Worm (Caenorhabditis elegans) whole organism, L4 larva: ENCODE measurements around the gene B0416.5.

Experiments used
- F44E2.7 ChIP-seq: fragments of 200-800 bp; sonication (Bioruptor generic); IDR thresholded peaks from 2 replicates; pipeline ENCODE4 v2.1.2; 2022; ENCODE audit warnings: missing genetic modification characterization, missing compliant biosample characterization
- R02D3.7 ChIP-seq: fragments of 150-350 bp; sonication (generic microtip); optimal IDR thresholded peaks from 3 replicates; lab custom pipeline; 2014; ENCODE audit warnings: missing biosample characterization, missing genetic modification characterization
- T20F7.1 ChIP-seq: fragments of 200-800 bp; sonication (Bioruptor generic); optimal IDR thresholded peaks from 2 replicates; lab custom pipeline; 2018; ENCODE audit warnings: mild to moderate bottlenecking, missing genetic modification characterization, missing compliant biosample characterization
- Y48G9A.11 ChIP-seq: fragments of 200-800 bp; sonication (Bioruptor generic); IDR thresholded peaks from 2 replicates; pipeline ENCODE4 v1.3.6; 2022; ENCODE audit warnings: missing genetic modification reagents, missing genetic modification characterization, missing compliant biosample characterization
- Y75B8A.6 ChIP-seq: fragments of 200-800 bp; sonication (Bioruptor generic); IDR thresholded peaks from 2 replicates; pipeline ENCODE4 v1.3.6; 2022; ENCODE audit warnings: missing genetic modification reagents, missing genetic modification characterization, missing compliant biosample characterization
- ZK337.2 ChIP-seq: fragments of 200-800 bp; sonication (Bioruptor generic); IDR thresholded peaks from 2 replicates; pipeline ENCODE4 v1.3.6; 2022; ENCODE audit warnings: missing genetic modification reagents, missing genetic modification characterization, missing compliant biosample characterization
- aha-1 ChIP-seq: fragments of 150-350 bp; peaks from one replicate; lab custom pipeline; 2014; ENCODE audit warnings: missing biosample characterization, missing genetic modification characterization
- ama-1 ChIP-seq: fragments of 150-350 bp; optimal IDR thresholded peaks from 2 replicates; lab custom pipeline; 2014; ENCODE audit warnings: inconsistent platforms, mixed read lengths
- ceh-44 ChIP-seq: fragments of 200-800 bp; sonication (Bioruptor generic); IDR thresholded peaks from 2 replicates; pipeline ENCODE4 v1.3.6; 2022; ENCODE audit warnings: missing genetic modification reagents, missing genetic modification characterization, missing compliant biosample characterization
- ceh-82 ChIP-seq: sonication (generic microtip); optimal IDR thresholded peaks from 2 replicates; lab custom pipeline; 2017; ENCODE audit warnings: missing biosample characterization, missing genetic modification characterization
- cey-2 ChIP-seq: sonication (generic microtip); optimal IDR thresholded peaks from 3 replicates; lab custom pipeline; 2017; ENCODE audit warnings: missing genetic modification characterization, mild to moderate bottlenecking, missing compliant biosample characterization, antibody characterized with exemption, borderline replicate concordance; ENCODE audit not compliant: insufficient read depth
- ctbp-1 ChIP-seq: fragments of 200-800 bp; sonication (Bioruptor generic); IDR thresholded peaks from 2 replicates; pipeline ENCODE4 v1.3.6; 2022; ENCODE audit warnings: missing genetic modification reagents, missing genetic modification characterization, missing compliant biosample characterization
- daf-16 ChIP-seq, 3 experiments: sonication (generic microtip); optimal IDR thresholded peaks; 2 replicates each; lab custom pipeline; 2016 to 2017; ENCODE audit warnings: missing genetic modification characterization in 3 of 3, missing genetic modification reagents in 3 of 3, mild to moderate bottlenecking in 2 of 3, missing compliant biosample characterization in 2 of 3, missing biosample characterization in 1 of 3, moderate library complexity in 1 of 3
- daf-8 ChIP-seq: fragments of 200-800 bp; sonication (Bioruptor generic); IDR thresholded peaks from 2 replicates; pipeline ENCODE4 v1.3.6; 2022; ENCODE audit warnings: missing genetic modification characterization, missing compliant biosample characterization
- dmd-9 ChIP-seq: fragments of 200-800 bp; sonication (Bioruptor generic); IDR thresholded peaks from 2 replicates; pipeline ENCODE4 v1.3.6; 2022; ENCODE audit warnings: missing genetic modification reagents, missing genetic modification characterization, missing compliant biosample characterization
- duxl-1 ChIP-seq: sonication (generic microtip); optimal IDR thresholded peaks from 2 replicates; lab custom pipeline; 2016; ENCODE audit warnings: mild to moderate bottlenecking, missing genetic modification characterization, moderate library complexity, missing compliant biosample characterization; ENCODE audit not compliant: poor library complexity
- egl-43 ChIP-seq: fragments of 200-800 bp; sonication (Bioruptor generic); IDR thresholded peaks from 2 replicates; pipeline ENCODE4 v1.3.6; 2022; ENCODE audit warnings: missing genetic modification reagents, missing genetic modification characterization, missing compliant biosample characterization
- fkh-10 ChIP-seq: fragments of 150-350 bp; optimal IDR thresholded peaks from 2 replicates; lab custom pipeline; 2014; ENCODE audit warnings: missing biosample characterization, missing genetic modification reagents, missing genetic modification characterization
- hlh-11 ChIP-seq: fragments of 200-800 bp; sonication (Bioruptor generic); optimal IDR thresholded peaks from 2 replicates; lab custom pipeline; 2018; ENCODE audit warnings: mild to moderate bottlenecking, missing genetic modification characterization, missing compliant biosample characterization
- hlh-30 ChIP-seq: sonication (generic microtip); optimal IDR thresholded peaks from 2 replicates; lab custom pipeline; 2017; ENCODE audit warnings: antibody characterized with exemption, mild to moderate bottlenecking, missing genetic modification characterization, missing compliant biosample characterization; ENCODE audit not compliant: insufficient read depth
- hmg-1.1 ChIP-seq: fragments of 200-800 bp; sonication (Bioruptor generic); IDR thresholded peaks from 2 replicates; pipeline ENCODE4 v1.3.6; 2022; ENCODE audit warnings: missing genetic modification reagents, missing genetic modification characterization, missing compliant biosample characterization
- lin-13 ChIP-seq: fragments of 150-350 bp; optimal IDR thresholded peaks from 2 replicates; lab custom pipeline; 2014; ENCODE audit warnings: missing biosample characterization, missing genetic modification reagents, missing genetic modification characterization
- lin-29 ChIP-seq: fragments of 200-800 bp; sonication (Bioruptor generic); IDR thresholded peaks from 2 replicates; pipeline ENCODE4 v1.3.6; 2022; ENCODE audit warnings: missing genetic modification reagents, missing genetic modification characterization, missing compliant biosample characterization
- lin-38 ChIP-seq: fragments of 200-800 bp; sonication (Bioruptor generic); IDR thresholded peaks from 2 replicates; pipeline ENCODE4 v1.3.6; 2022; ENCODE audit warnings: missing genetic modification reagents, missing genetic modification characterization, missing compliant biosample characterization
- lin-39 ChIP-seq: fragments of 150-350 bp; optimal IDR thresholded peaks from 2 replicates; lab custom pipeline; 2014; ENCODE audit warnings: missing biosample characterization, missing genetic modification reagents, missing genetic modification characterization
- madf-9 ChIP-seq: fragments of 200-800 bp; sonication (Bioruptor generic); conservative IDR thresholded peaks from 2 replicates; pipeline ENCODE4 v1.3.6; 2022; ENCODE audit warnings: missing genetic modification reagents, missing genetic modification characterization, missing compliant biosample characterization
- mep-1 ChIP-seq: fragments of 150-350 bp; sonication (generic microtip); optimal IDR thresholded peaks from 3 replicates; lab custom pipeline; 2014; ENCODE audit warnings: missing biosample characterization, missing genetic modification characterization
- mes-2 ChIP-seq: sonication (generic microtip); optimal IDR thresholded peaks from 2 replicates; lab custom pipeline; 2016; ENCODE audit warnings: missing genotype, mild to moderate bottlenecking, missing genetic modification characterization, missing compliant biosample characterization; ENCODE audit not compliant: poor library complexity, severe bottlenecking
- mxl-2 ChIP-seq: fragments of 200-800 bp; sonication (Bioruptor generic); conservative IDR thresholded peaks from 2 replicates; pipeline ENCODE4 v1.3.6; 2022; ENCODE audit warnings: missing genetic modification reagents, missing genetic modification characterization, missing compliant biosample characterization
- mxl-3 ChIP-seq: fragments of 200-800 bp; sonication (Bioruptor generic); optimal IDR thresholded peaks from 2 replicates; lab custom pipeline; 2018; ENCODE audit warnings: mild to moderate bottlenecking, missing genetic modification characterization, missing compliant biosample characterization
- nhr-25 ChIP-seq: sonication (generic microtip); optimal IDR thresholded peaks from 2 replicates; lab custom pipeline; 2017; ENCODE audit warnings: missing genetic modification characterization, mild to moderate bottlenecking, missing compliant biosample characterization, antibody characterized with exemption, moderate library complexity, borderline replicate concordance; ENCODE audit not compliant: insufficient read depth
- nhr-28 ChIP-seq: fragments of 150-350 bp; optimal IDR thresholded peaks from 2 replicates; lab custom pipeline; 2014; ENCODE audit warnings: missing biosample characterization, missing genetic modification characterization
- nhr-41 ChIP-seq: fragments of 200-800 bp; sonication (Bioruptor generic); IDR thresholded peaks from 2 replicates; pipeline ENCODE4 v1.3.6; 2022; ENCODE audit warnings: missing genetic modification reagents, missing genetic modification characterization, missing compliant biosample characterization
- nhr-48 ChIP-seq: sonication (generic microtip); optimal IDR thresholded peaks from 2 replicates; lab custom pipeline; 2016; ENCODE audit warnings: mild to moderate bottlenecking, missing genetic modification characterization, missing compliant biosample characterization
- nhr-76 ChIP-seq: fragments of 150-350 bp; optimal IDR thresholded peaks from 2 replicates; lab custom pipeline; 2014; ENCODE audit warnings: missing biosample characterization, missing genetic modification characterization
- nhr-77 ChIP-seq: fragments of 150-350 bp; optimal IDR thresholded peaks from 2 replicates; lab custom pipeline; 2014; ENCODE audit warnings: missing biosample characterization, missing genetic modification characterization
- pha-4 ChIP-seq, 2 experiments: fragments of 150-350 bp in 1 of 2; fragments of 200-800 bp in 1 of 2; sonication (Bioruptor generic) in 1 of 2; IDR thresholded peaks in 1 of 2; optimal IDR thresholded peaks in 1 of 2; 2 replicates each; pipeline versions ENCODE4 v1.3.6 to Lab custom; 2014 to 2022; ENCODE audit warnings: missing genetic modification characterization in 2 of 2, missing genetic modification reagents in 2 of 2, missing biosample characterization in 1 of 2, missing compliant biosample characterization in 1 of 2
- php-3 ChIP-seq: fragments of 200-800 bp; sonication (Bioruptor generic); IDR thresholded peaks from 2 replicates; pipeline ENCODE4 v1.3.6; 2022; ENCODE audit warnings: missing genetic modification reagents, missing genetic modification characterization, missing compliant biosample characterization
- pqm-1 ChIP-seq: sonication (generic microtip); optimal IDR thresholded peaks from 2 replicates; lab custom pipeline; 2017; ENCODE audit warnings: missing biosample characterization, missing genetic modification characterization
- rbr-2 ChIP-seq: sonication (generic microtip); optimal IDR thresholded peaks from 2 replicates; lab custom pipeline; 2016; ENCODE audit warnings: missing genotype, missing genetic modification characterization, missing compliant biosample characterization
- sdz-12 ChIP-seq: fragments of 200-800 bp; sonication (Bioruptor generic); optimal IDR thresholded peaks from 2 replicates; lab custom pipeline; 2018; ENCODE audit warnings: mild to moderate bottlenecking, missing genetic modification characterization, missing compliant biosample characterization
- snpc-4 ChIP-seq: fragments of 150-350 bp; optimal IDR thresholded peaks from 2 replicates; lab custom pipeline; 2014; ENCODE audit warnings: missing biosample characterization, missing genetic modification characterization
- spr-1 ChIP-seq: sonication (generic microtip); optimal IDR thresholded peaks from 2 replicates; lab custom pipeline; 2016; ENCODE audit warnings: mild to moderate bottlenecking, missing genetic modification characterization, missing compliant biosample characterization
- tag-97 ChIP-seq: fragments of 200-800 bp; sonication (Bioruptor generic); IDR thresholded peaks from 2 replicates; pipeline ENCODE4 v1.3.6; 2022; ENCODE audit warnings: missing genetic modification characterization, missing compliant biosample characterization
- tra-1 ChIP-seq: fragments of 200-800 bp; sonication (Bioruptor generic); IDR thresholded peaks from 2 replicates; pipeline ENCODE4 v1.3.6; 2022; ENCODE audit warnings: missing genetic modification reagents, missing genetic modification characterization, missing compliant biosample characterization
- unc-62 ChIP-seq, 3 experiments: fragments of 150-350 bp in 1 of 3; sonication (generic microtip); optimal IDR thresholded peaks in 2 of 3; peaks in 1 of 3; 1 replicate in 1 of 3; 2 replicates in 2 of 3; lab custom pipeline; 2014 to 2017; ENCODE audit warnings: missing biosample characterization in 3 of 3, missing genetic modification characterization in 3 of 3, missing genetic modification reagents in 3 of 3, missing genotype in 1 of 3
- vab-7 ChIP-seq: fragments of 200-800 bp; sonication (Bioruptor generic); IDR thresholded peaks from 2 replicates; pipeline ENCODE4 v1.3.6; 2022; ENCODE audit warnings: missing genetic modification reagents, missing genetic modification characterization, missing compliant biosample characterization

Gene B0416.5

DNA sequence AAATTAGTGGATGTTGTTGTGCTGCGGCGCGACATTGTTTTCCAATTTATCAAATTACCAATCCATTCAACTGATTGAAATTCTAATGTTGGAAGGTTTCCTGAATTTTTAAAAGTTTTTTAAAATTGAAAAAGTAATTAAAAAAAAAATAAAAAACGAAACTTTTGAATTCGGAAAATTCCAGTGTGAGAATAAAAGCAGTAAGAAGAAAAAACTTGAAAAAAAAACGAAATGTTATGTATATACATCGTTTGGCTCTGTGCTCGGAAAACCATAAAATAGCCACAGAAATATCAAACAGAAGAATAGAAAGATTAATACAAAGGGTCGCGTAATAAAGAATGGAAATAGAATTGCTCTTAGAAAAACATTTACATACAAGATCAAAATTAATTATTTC lies 38.6 kb downstream of the B0416.5 start, which contains the start of gene vav-1:
Gene vav-1, minus strand, starts transcription at position 101 of the 400 bp plus-strand sequence.
- TF ChIP-seq mxl-2: no peak
- TF ChIP-seq dmd-9 (GFP tag; lab: Robert Waterston, UW): no peak
- TF ChIP-seq duxl-1: no peak
- no peak for TF ChIP-seq rbr-2 (tag; lab: Kevin White, UChicago)
- TF ChIP-seq lin-29 (GFP tag; lab: Robert Waterston, UW): no peak
- no peak for TF ChIP-seq hlh-11
- no peak for TF ChIP-seq T20F7.1 (GFP tag; lab: Kevin White, UChicago)
- TF ChIP-seq sdz-12 (GFP tag; lab: Kevin White, UChicago): no peak

ce11 chrX:9231556-9231955 lies 39.1 kb downstream of the B0416.5 start:
- TF ChIP-seq tag-97 (GFP tag; lab: Robert Waterston, UW) (no peak), nhr-28 (peak; percentile 53), lin-38 (GFP tag; lab: Robert Waterston, UW) (no peak), pha-4 (GFP tag; IDR thresholded peaks at IDR 0.05; lab: Robert Waterston, UW) (no peak), pha-4 (tag; optimal IDR thresholded peaks at IDR 0.05; lab: Kevin White, UChicago) (no peak), php-3 (GFP tag; lab: Robert Waterston, UW) (no peak), ctbp-1 (GFP tag; lab: Robert Waterston, UW) (no peak), egl-43 (no peak), pqm-1 (peak; percentile 60), rbr-2 (tag; lab: Kevin White, UChicago) (no peak), Y48G9A.11 (GFP tag; lab: Robert Waterston, UW) (no peak), snpc-4 (no peak), mxl-2 (no peak), ama-1 (no peak), madf-9 (GFP tag; lab: Robert Waterston, UW) (no peak), spr-1 (tag; lab: Kevin White, UChicago) (no peak), cey-2 (no peak), daf-16 (GFP tag; optimal IDR thresholded peaks at IDR 0.05; lab: Kevin White, UChicago) (no peak), daf-16 (tag; optimal IDR thresholded peaks at IDR 0.05; lab: Kevin White, UChicago) (peak; percentile 30), nhr-25 (tag; lab: Kevin White, UChicago) (no peak), mes-2 (no peak), daf-8 (GFP tag; lab: Robert Waterston, UW) (no peak), hmg-1.1 (GFP tag; lab: Robert Waterston, UW) (no peak), hlh-30 (tag; lab: Kevin White, UChicago) (no peak), unc-62 (GFP tag; optimal IDR thresholded peaks at IDR 0.05 in 1 of 2; lab: Kevin White, UChicago) (peak in 1 of 2 experiments; percentile 78), unc-62 (tag; optimal IDR thresholded peaks at IDR 0.05; lab: Kevin White, UChicago) (no peak), fkh-10 (GFP tag; lab: Kevin White, UChicago) (no peak), nhr-41 (GFP tag; lab: Robert Waterston, UW) (no peak), lin-39 (no peak)

- TF ChIP-seq ceh-82 (no peak), aha-1 (tag; lab: Kevin White, UChicago) (peak; percentile 93)
Observed at ce11 chrX:9230322-9230721, 40.3 kb downstream of the B0416.5 start.

ce11 chrX:9228441-9228840 lies 42.2 kb downstream of the B0416.5 start:
- TF ChIP-seq hlh-11 (peak; percentile 11), R02D3.7 (no peak), nhr-48 (tag; lab: Kevin White, UChicago) (no peak), tra-1 (no peak), nhr-76 (tag; lab: Kevin White, UChicago) (no peak), F44E2.7 (no peak), ZK337.2 (GFP tag; lab: Robert Waterston, UW) (no peak), Y75B8A.6 (no peak), ceh-44 (GFP tag; lab: Robert Waterston, UW) (no peak), mxl-3 (peak; percentile 3), fkh-10 (GFP tag; lab: Kevin White, UChicago) (no peak), lin-13 (no peak), nhr-77 (tag; lab: Kevin White, UChicago) (no peak), mep-1 (tag; lab: Kevin White, UChicago) (no peak), madf-9 (GFP tag; lab: Robert Waterston, UW) (no peak), vab-7 (GFP tag; lab: Robert Waterston, UW) (no peak)
